Fruit fly (Drosophila melanogaster) whole organism, embryonic: ENCODE results near the gene CG15530.

ENCODE experiments used
- Bteb2 ChIP-seq: fragments of 200-800 bp; sonication (Bioruptor generic); optimal IDR thresholded peaks from 2 replicates; lab custom pipeline; 2016; ENCODE audit warnings: missing biosample characterization, missing genetic modification characterization
- CG11695 ChIP-seq: fragments of 200-800 bp; sonication (Bioruptor generic); IDR thresholded peaks from 3 replicates; pipeline ENCODE4 v1.3.6; 2022; ENCODE audit warnings: missing biosample characterization, missing genetic modification characterization
- CG12391 ChIP-seq: fragments of 200-800 bp; sonication (Bioruptor generic); optimal IDR thresholded peaks from 3 replicates; lab custom pipeline; 2018; ENCODE audit warnings: missing biosample characterization, mild to moderate bottlenecking, missing genetic modification characterization, moderate library complexity
- CG15011 ChIP-seq: fragments of 200-800 bp; sonication (Bioruptor generic); optimal IDR thresholded peaks from 3 replicates; lab custom pipeline; 2018; ENCODE audit warnings: missing biosample characterization, mild to moderate bottlenecking, missing genetic modification characterization
- CG17328 ChIP-seq: fragments of 200-800 bp; sonication (Bioruptor generic); IDR thresholded peaks from 2 replicates; pipeline ENCODE4 v1.3.6; 2022; ENCODE audit warnings: missing biosample characterization, missing genetic modification characterization
- CG18011 ChIP-seq: fragments of 200-800 bp; sonication (Bioruptor generic); optimal IDR thresholded peaks from 2 replicates; lab custom pipeline; 2017; ENCODE audit warnings: missing biosample characterization, missing genetic modification characterization, mild to moderate bottlenecking, moderate library complexity, missing genotype
- CG18619 ChIP-seq: fragments of 200-800 bp; sonication (Bioruptor generic); optimal IDR thresholded peaks from 3 replicates; lab custom pipeline; 2017; ENCODE audit warnings: missing biosample characterization, mild to moderate bottlenecking, missing genetic modification characterization
- CG30020 ChIP-seq: fragments of 200-800 bp; optimal IDR thresholded peaks from 2 replicates; lab custom pipeline; 2019; ENCODE audit warnings: missing biosample characterization, mild to moderate bottlenecking, missing genetic modification characterization, moderate library complexity
- CG31224 ChIP-seq: fragments of 200-800 bp; sonication (Bioruptor generic); IDR thresholded peaks from 2 replicates; pipeline ENCODE4 v1.3.6; 2022; ENCODE audit warnings: missing biosample characterization, missing genetic modification characterization
- CG32532 ChIP-seq: fragments of 200-800 bp; sonication (Bioruptor generic); IDR thresholded peaks from 2 replicates; pipeline ENCODE4 v1.3.6; 2022; ENCODE audit warnings: missing biosample characterization, missing genetic modification characterization
- CG4360 ChIP-seq: fragments of 200-800 bp; sonication (Bioruptor generic); IDR thresholded peaks from 2 replicates; pipeline ENCODE4 v1.3.6; 2022; ENCODE audit warnings: missing biosample characterization, missing genetic modification characterization
- CG6654 ChIP-seq: fragments of 200-800 bp; sonication (Bioruptor generic); optimal IDR thresholded peaks from 2 replicates; lab custom pipeline; 2017; ENCODE audit warnings: missing biosample characterization, mild to moderate bottlenecking, missing genetic modification characterization
- CG6683 ChIP-seq: fragments of 200-800 bp; sonication (Bioruptor generic); optimal IDR thresholded peaks from 2 replicates; lab custom pipeline; 2017; ENCODE audit warnings: missing biosample characterization, mild to moderate bottlenecking, missing genetic modification characterization, missing genetic modification reagents
- CG6765 ChIP-seq: fragments of 200-800 bp; sonication (Bioruptor generic); optimal IDR thresholded peaks from 3 replicates; lab custom pipeline; 2017; ENCODE audit warnings: missing biosample characterization, mild to moderate bottlenecking, missing genetic modification characterization
- CG8089 ChIP-seq: fragments of 200-800 bp; sonication (Bioruptor generic); optimal IDR thresholded peaks from 3 replicates; lab custom pipeline; 2016; ENCODE audit warnings: missing biosample characterization, missing genetic modification characterization
- CG9932 ChIP-seq: fragments of 200-800 bp; sonication (Bioruptor generic); IDR thresholded peaks from 2 replicates; pipeline ENCODE4 v1.3.6; 2022; ENCODE audit warnings: missing biosample characterization, missing genetic modification characterization
- D ChIP-seq, 2 experiments: fragments of 200-800 bp in 1 of 2; fragments of >200 bp in 1 of 2; sonication (Bioruptor generic) in 1 of 2; optimal IDR thresholded peaks; 2 replicates in 1 of 2; 3 replicates in 1 of 2; lab custom pipeline; 2017; ENCODE audit warnings: mild to moderate bottlenecking in 1 of 2, missing biosample characterization in 1 of 2, missing genetic modification characterization in 1 of 2, missing genetic modification reagents in 1 of 2
- E2f1 ChIP-seq: fragments of 200-800 bp; sonication (Bioruptor generic); IDR thresholded peaks from 2 replicates; pipeline ENCODE4 v1.3.6; 2022; ENCODE audit warnings: missing biosample characterization, missing genetic modification characterization
- Elba2 ChIP-seq: fragments of 200-800 bp; sonication (Bioruptor generic); optimal IDR thresholded peaks from 3 replicates; lab custom pipeline; 2016; ENCODE audit warnings: missing biosample characterization, missing genetic modification characterization
- H2.0 ChIP-seq: fragments of 200-800 bp; sonication (Bioruptor generic); IDR thresholded peaks from 2 replicates; pipeline ENCODE4 v1.3.6; 2022; ENCODE audit warnings: missing biosample characterization, missing genetic modification characterization
- HmgZ ChIP-seq: fragments of 200-800 bp; sonication (Bioruptor generic); optimal IDR thresholded peaks from 2 replicates; lab custom pipeline; 2018; ENCODE audit warnings: missing biosample characterization, mild to moderate bottlenecking, missing genetic modification characterization
- Hr51 ChIP-seq, 2 experiments: fragments of 200-800 bp; sonication (Bioruptor generic); optimal IDR thresholded peaks; 2 replicates in 1 of 2; 3 replicates in 1 of 2; lab custom pipeline; 2016 to 2018; ENCODE audit warnings: missing biosample characterization in 2 of 2, missing genetic modification characterization in 2 of 2, mild to moderate bottlenecking in 1 of 2, moderate library complexity in 1 of 2
- Neu2 ChIP-seq: fragments of 200-800 bp; sonication (Bioruptor generic); optimal IDR thresholded peaks from 3 replicates; lab custom pipeline; 2016; ENCODE audit warnings: missing biosample characterization, missing genetic modification characterization, borderline replicate concordance
- Nf-YA ChIP-seq: fragments of 200-800 bp; sonication (Bioruptor generic); IDR thresholded peaks from 2 replicates; pipeline ENCODE4 v1.3.6; 2022; ENCODE audit warnings: missing biosample characterization, missing genetic modification characterization
- Optix ChIP-seq: fragments of 200-800 bp; sonication (Bioruptor generic); IDR thresholded peaks from 3 replicates; pipeline ENCODE4 v1.3.6; 2022; ENCODE audit warnings: missing biosample characterization, missing genetic modification characterization
- Side ChIP-seq: fragments of 200-800 bp; sonication (Bioruptor generic); optimal IDR thresholded peaks from 2 replicates; lab custom pipeline; 2016; ENCODE audit warnings: missing biosample characterization, missing genetic modification characterization
- Trl ChIP-seq, 3 experiments: fragments of >200 bp in 2 of 3; fragments of 200-800 bp in 1 of 3; sonication (Bioruptor generic) in 1 of 3; optimal IDR thresholded peaks; 2 replicates in 1 of 3; 3 replicates in 2 of 3; lab custom pipeline; 2016 to 2017; ENCODE audit warnings: missing biosample characterization in 1 of 3, missing genetic modification characterization in 1 of 3
- Usf ChIP-seq: fragments of 200-800 bp; sonication (Bioruptor generic); optimal IDR thresholded peaks from 2 replicates; lab custom pipeline; 2017; ENCODE audit warnings: missing genotype, missing biosample characterization, missing genetic modification characterization
- ato ChIP-seq: fragments of 200-800 bp; sonication (Bioruptor generic); IDR thresholded peaks from 2 replicates; pipeline ENCODE4 v1.3.6; 2022; ENCODE audit warnings: missing biosample characterization, missing genetic modification characterization; ENCODE audit not compliant: partially characterized antibody
- chinmo ChIP-seq: fragments of 200-800 bp; sonication (Bioruptor generic); IDR thresholded peaks from 4 replicates; pipeline ENCODE4 v1.3.6; 2022; ENCODE audit warnings: missing biosample characterization, missing genetic modification characterization; ENCODE audit not compliant: partially characterized antibody
- croc ChIP-seq: fragments of 200-800 bp; sonication (Bioruptor generic); conservative IDR thresholded peaks from 3 replicates; pipeline ENCODE4 v1.3.6; 2022; ENCODE audit warnings: missing biosample characterization, missing genetic modification characterization
- dm ChIP-seq: fragments of 200-800 bp; sonication (Bioruptor generic); optimal IDR thresholded peaks from 3 replicates; lab custom pipeline; 2016; ENCODE audit warnings: missing biosample characterization, missing genetic modification characterization
- ewg ChIP-seq: fragments of 200-800 bp; sonication (Bioruptor generic); optimal IDR thresholded peaks from 3 replicates; lab custom pipeline; 2017; ENCODE audit warnings: mild to moderate bottlenecking, missing biosample characterization, missing genetic modification reagents, missing genetic modification characterization
- fd3F ChIP-seq: fragments of 200-800 bp; sonication (Bioruptor generic); optimal IDR thresholded peaks from 2 replicates; lab custom pipeline; 2018; ENCODE audit warnings: missing biosample characterization, mild to moderate bottlenecking, missing genetic modification characterization, moderate library complexity
- fu2 ChIP-seq: fragments of 200-800 bp; sonication (Bioruptor generic); optimal IDR thresholded peaks from 2 replicates; lab custom pipeline; 2016; ENCODE audit warnings: missing biosample characterization, missing genetic modification characterization
- gcm2 ChIP-seq: fragments of 200-800 bp; sonication (Bioruptor generic); optimal IDR thresholded peaks from 2 replicates; lab custom pipeline; 2016; ENCODE audit warnings: missing biosample characterization, missing genetic modification characterization
- jing ChIP-seq: fragments of 200-800 bp; sonication (Bioruptor generic); optimal IDR thresholded peaks from 2 replicates; lab custom pipeline; 2018; ENCODE audit warnings: missing biosample characterization, mild to moderate bottlenecking, missing genetic modification characterization
- klu ChIP-seq: fragments of 200-800 bp; sonication (Bioruptor generic); IDR thresholded peaks from 2 replicates; pipeline ENCODE4 v1.3.6; 2022; ENCODE audit warnings: missing biosample characterization, missing genetic modification characterization
- pzg ChIP-seq: fragments of 200-800 bp; sonication (Bioruptor generic); optimal IDR thresholded peaks from 3 replicates; lab custom pipeline; 2018; ENCODE audit warnings: missing biosample characterization, mild to moderate bottlenecking, missing genetic modification characterization, moderate library complexity
- run ChIP-seq: fragments of 200-800 bp; sonication (Bioruptor generic); optimal IDR thresholded peaks from 3 replicates; lab custom pipeline; 2018; ENCODE audit warnings: missing biosample characterization, mild to moderate bottlenecking, missing genetic modification characterization
- salm ChIP-seq: fragments of 200-800 bp; sonication (Bioruptor generic); optimal IDR thresholded peaks from 2 replicates; lab custom pipeline; 2018; ENCODE audit warnings: missing biosample characterization, mild to moderate bottlenecking, missing genetic modification characterization
- scrt ChIP-seq: fragments of 200-800 bp; sonication (Bioruptor generic); optimal IDR thresholded peaks from 2 replicates; lab custom pipeline; 2018; ENCODE audit warnings: missing biosample characterization, mild to moderate bottlenecking, missing genetic modification characterization, moderate library complexity
- sens-2 ChIP-seq: fragments of 200-800 bp; sonication (Bioruptor generic); IDR thresholded peaks from 2 replicates; pipeline ENCODE4 v1.3.6; 2022; ENCODE audit warnings: missing biosample characterization, missing genetic modification characterization
- sob ChIP-seq: fragments of 200-800 bp; sonication (Bioruptor generic); IDR thresholded peaks from 2 replicates; pipeline ENCODE4 v1.3.6; 2022; ENCODE audit warnings: missing biosample characterization, missing genetic modification characterization
- sqz ChIP-seq: fragments of 200-800 bp; sonication (Bioruptor generic); optimal IDR thresholded peaks from 3 replicates; lab custom pipeline; 2018; ENCODE audit warnings: missing biosample characterization, mild to moderate bottlenecking, missing genetic modification characterization
- trem ChIP-seq: fragments of 200-800 bp; optimal IDR thresholded peaks from 3 replicates; lab custom pipeline; 2019; ENCODE audit warnings: missing biosample characterization, mild to moderate bottlenecking, missing genetic modification characterization, moderate library complexity
- vvl ChIP-seq: fragments of 200-800 bp; sonication (Bioruptor generic); IDR thresholded peaks from 2 replicates; pipeline ENCODE4 v1.3.6; 2022; ENCODE audit warnings: missing biosample characterization, missing genetic modification characterization
- wdn ChIP-seq: fragments of 200-800 bp; sonication (Bioruptor generic); IDR thresholded peaks from 2 replicates; pipeline ENCODE4 v1.3.6; 2022; ENCODE audit warnings: missing biosample characterization, missing genetic modification characterization

Gene CG15530

DNA sequence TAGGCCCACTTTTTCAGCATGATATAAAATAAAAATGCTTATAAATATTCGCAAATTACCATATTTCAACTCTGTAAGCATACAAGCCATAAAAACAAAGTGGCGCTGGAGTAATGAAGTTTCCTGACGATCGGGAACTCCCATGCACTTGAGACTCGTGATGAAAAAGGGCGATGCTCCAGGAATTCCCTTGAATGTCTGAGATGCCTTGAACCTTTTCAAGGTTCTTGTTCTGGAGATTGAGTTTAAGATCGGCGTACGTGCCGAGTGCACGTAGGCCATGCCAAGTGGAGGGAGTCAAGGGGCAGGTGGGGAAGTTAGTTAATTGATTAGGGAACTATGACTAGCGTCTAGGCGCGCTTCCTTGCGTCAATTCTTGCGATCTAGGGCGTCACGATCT is 6.2 kb downstream of the CG15530 start:
- TF ChIP-seq Trl (optimal IDR thresholded peaks at IDR 0.05; lab: Kevin White, UChicago) = no peak
- no peak for TF ChIP-seq Trl (GFP tag; optimal IDR thresholded peaks at IDR 0.05; lab: Kevin White, UChicago)
- no peak for TF ChIP-seq vvl (GFP tag; lab: Robert Waterston, UW)
- TF ChIP-seq dm (GFP tag; lab: Kevin White, UChicago) = no peak
- no peak for TF ChIP-seq Nf-YA
- TF ChIP-seq CG17328 (GFP tag; lab: Robert Waterston, UW) = no peak
- no peak for TF ChIP-seq CG31224 (GFP tag; lab: Robert Waterston, UW)
- TF ChIP-seq ewg (GFP tag; lab: Kevin White, UChicago) = no peak
- no peak for TF ChIP-seq CG18011 (GFP tag; lab: Kevin White, UChicago)
- no peak for TF ChIP-seq sens-2
- no peak for TF ChIP-seq CG6654
- no peak for TF ChIP-seq jing (GFP tag; lab: Kevin White, UChicago)

- TF ChIP-seq chinmo = 0 out of 4 replicates have a peak, but pooled peaks have one; percentile 14
- TF ChIP-seq wdn = no peak
Observed at dm6 chr3R:30189398-30189797, 11.7 kb downstream of the CG15530 start.

DNA sequence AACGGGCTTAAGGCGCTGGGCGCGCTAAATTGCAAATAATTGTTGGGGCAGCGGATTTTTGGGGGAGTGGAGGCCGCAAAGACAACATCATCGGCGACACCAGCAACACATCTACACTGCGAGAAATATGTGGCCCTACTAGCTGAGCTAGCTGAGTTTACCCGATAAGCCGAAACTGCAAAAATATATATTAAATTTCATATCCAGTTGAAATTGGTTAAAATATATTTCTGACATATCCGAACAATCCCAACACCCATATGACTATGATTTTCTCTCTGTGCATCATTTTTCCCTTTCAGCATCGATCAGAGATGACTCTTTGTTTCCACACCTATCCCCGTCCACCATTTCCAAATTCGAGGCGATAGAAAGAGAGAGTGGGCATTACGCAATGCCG is 12.2 kb downstream of the CG15530 start:
- peak; percentile 53 for TF ChIP-seq fd3F
- peak; percentile 87 for TF ChIP-seq E2f1
- no peak for TF ChIP-seq Side
- TF ChIP-seq CG11695 (GFP tag; lab: Robert Waterston, UW) = peak; percentile 75; the same call in 2 of the 3 replicates
- TF ChIP-seq CG12391 (tag; lab: Kevin White, UChicago) = peak; percentile 64
- peak; percentile 46 for TF ChIP-seq CG18619 (GFP tag; lab: Kevin White, UChicago)
- peak; percentile 73 for TF ChIP-seq H2.0 (GFP tag; lab: Robert Waterston, UW)
- peak; percentile 65 for TF ChIP-seq croc
- peak; percentile 66 for TF ChIP-seq Optix (GFP tag; lab: Robert Waterston, UW)
- TF ChIP-seq CG8089 (GFP tag; lab: Kevin White, UChicago) = no peak
- TF ChIP-seq klu (GFP tag; lab: Robert Waterston, UW) = peak; percentile 52
- no peak for TF ChIP-seq Neu2 (GFP tag; lab: Kevin White, UChicago)
- peak; percentile 47 for TF ChIP-seq scrt
- TF ChIP-seq CG6765 = no peak
- TF ChIP-seq Hr51 (GFP tag; optimal IDR thresholded peaks at IDR 0.05; lab: Kevin White, UChicago) = peak; percentile 20 to 80
- peak; percentile 48 for TF ChIP-seq salm (tag; lab: Kevin White, UChicago)
- TF ChIP-seq CG4360 = peak; percentile 64
- no peak for TF ChIP-seq pzg (GFP tag; lab: Kevin White, UChicago)
- no peak for TF ChIP-seq D (optimal IDR thresholded peaks at IDR 0.05; lab: Kevin White, UChicago)
- TF ChIP-seq D (GFP tag; optimal IDR thresholded peaks at IDR 0.05; lab: Kevin White, UChicago) = peak; percentile 73
- peak; percentile 10 for TF ChIP-seq gcm2
- TF ChIP-seq run = peak; percentile 36
- peak; percentile 77 for TF ChIP-seq CG32532 (GFP tag; lab: Robert Waterston, UW)
- TF ChIP-seq CG6683 (GFP tag; lab: Kevin White, UChicago) = peak; percentile 28
- TF ChIP-seq sqz (GFP tag; lab: Kevin White, UChicago) = peak; percentile 49
- TF ChIP-seq fu2 (GFP tag; lab: Kevin White, UChicago) = no peak
- peak; percentile 2 for TF ChIP-seq CG30020
- TF ChIP-seq HmgZ (tag; lab: Kevin White, UChicago) = peak; percentile 40
- peak; percentile 49 for TF ChIP-seq CG9932
- TF ChIP-seq sob (GFP tag; lab: Robert Waterston, UW) = peak; percentile 85
- TF ChIP-seq CG15011 = peak; percentile 18
- no peak for TF ChIP-seq ato (GFP tag; lab: Robert Waterston, UW)
- peak; percentile 35 for TF ChIP-seq trem (tag; lab: Kevin White, UChicago)
- TF ChIP-seq Elba2 (GFP tag; lab: Kevin White, UChicago) = no peak
- TF ChIP-seq Usf = peak; percentile 16
- peak; percentile 4 for TF ChIP-seq Bteb2 (GFP tag; lab: Kevin White, UChicago)
